Worm (Caenorhabditis elegans) whole organism, midembryonic: Measurements from ENCODE around the gene argk-1.

Experiments used
- T22C8.4 ChIP-seq: fragments of 200-800 bp; sonication (Bioruptor generic); IDR thresholded peaks from 2 replicates; pipeline ENCODE4 v1.3.6; 2022; ENCODE audit warnings: missing genetic modification characterization, missing compliant biosample characterization
- cog-1 ChIP-seq: sonication (generic microtip); optimal IDR thresholded peaks from 2 replicates; lab custom pipeline; 2016; ENCODE audit warnings: missing genetic modification characterization, missing compliant biosample characterization
- flt-1 ChIP-seq: fragments of 200-800 bp; sonication (Bioruptor generic); IDR thresholded peaks from 2 replicates; pipeline ENCODE4 v1.3.6; 2022; ENCODE audit warnings: missing genetic modification characterization, missing compliant biosample characterization
- klf-2 ChIP-seq: fragments of 200-800 bp; sonication (Bioruptor generic); conservative IDR thresholded peaks from 2 replicates; pipeline ENCODE4 v1.3.6; 2022; ENCODE audit warnings: missing genetic modification reagents, missing genetic modification characterization, missing compliant biosample characterization
- med-1 ChIP-seq: sonication (generic microtip); optimal IDR thresholded peaks from 2 replicates; lab custom pipeline; 2017; ENCODE audit warnings: missing genetic modification characterization, mild to moderate bottlenecking, missing compliant biosample characterization, antibody characterized with exemption, missing genetic modification reagents; ENCODE audit not compliant: insufficient read depth
- ref-1 ChIP-seq: fragments of 200-800 bp; sonication (Bioruptor generic); conservative IDR thresholded peaks from 2 replicates; pipeline ENCODE4 v1.3.6; 2022; ENCODE audit warnings: missing genetic modification reagents, missing genetic modification characterization, missing compliant biosample characterization
- tab-1 ChIP-seq: fragments of 200-800 bp; sonication (Bioruptor generic); IDR thresholded peaks from 2 replicates; pipeline ENCODE4 v1.3.6; 2022; ENCODE audit warnings: missing genetic modification characterization, missing compliant biosample characterization
- ztf-29 ChIP-seq: fragments of 200-800 bp; sonication (Bioruptor generic); IDR thresholded peaks from 2 replicates; pipeline ENCODE4 v1.3.6; 2022; ENCODE audit warnings: missing genetic modification reagents, missing genetic modification characterization, missing compliant biosample characterization

DNA sequence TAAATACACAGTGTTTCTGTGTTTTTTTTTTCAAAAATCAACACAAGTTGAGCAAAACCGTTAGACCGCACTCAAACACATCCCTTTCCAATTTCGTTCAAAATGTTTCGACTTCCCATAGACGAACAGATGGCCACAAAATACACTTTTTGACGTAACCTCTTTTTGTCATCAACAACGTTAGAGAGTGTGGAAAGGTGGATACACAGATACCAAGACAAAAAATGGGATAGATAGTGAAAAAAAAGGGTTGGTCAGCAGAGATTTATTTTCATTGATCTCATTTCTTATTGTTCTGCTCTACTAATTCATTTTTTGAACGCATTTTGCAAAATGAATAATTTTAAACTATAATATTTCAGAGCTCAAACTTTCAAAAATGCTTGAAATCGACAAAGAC is 8.8 kb upstream of the argk-1 start:
- TF ChIP-seq ref-1 (GFP tag; lab: Robert Waterston, UW) (no peak), med-1 (GFP tag; lab: Kevin White, UChicago) (no peak), flt-1 (GFP tag; lab: Robert Waterston, UW) (no peak), cog-1 (tag; lab: Kevin White, UChicago) (no peak), T22C8.4 (GFP tag; lab: Robert Waterston, UW) (no peak), ztf-29 (GFP tag; lab: Robert Waterston, UW) (no peak), tab-1 (GFP tag; lab: Robert Waterston, UW) (no peak), klf-2 (GFP tag; lab: Robert Waterston, UW) (no peak)
